Fruit fly (Drosophila melanogaster) whole organism, prepupa: ENCODE measurements around the gene hb.

ENCODE experiments used
- CG10669 ChIP-seq: fragments of 200-800 bp; sonication (Bioruptor generic); optimal IDR thresholded peaks from 3 replicates; lab custom pipeline; 2018; ENCODE audit warnings: missing biosample characterization, mild to moderate bottlenecking, missing genetic modification characterization, moderate library complexity
- CG11762 ChIP-seq: fragments of 200-800 bp; sonication (Bioruptor generic); optimal IDR thresholded peaks from 3 replicates; lab custom pipeline; 2016; ENCODE audit warnings: missing biosample characterization, missing genetic modification characterization; ENCODE audit not compliant: insufficient read depth
- CG15336 ChIP-seq: fragments of 200-800 bp; sonication (Bioruptor generic); IDR thresholded peaks from 2 replicates; pipeline ENCODE4 v1.3.6; 2022; ENCODE audit warnings: missing biosample characterization, missing genetic modification characterization
- CG1621 ChIP-seq: fragments of 200-800 bp; sonication (Bioruptor generic); optimal IDR thresholded peaks from 3 replicates; lab custom pipeline; 2018; ENCODE audit warnings: missing biosample characterization, mild to moderate bottlenecking, missing genetic modification characterization
- CG31627 ChIP-seq: fragments of 200-800 bp; sonication (Bioruptor generic); optimal IDR thresholded peaks from 3 replicates; lab custom pipeline; 2016; ENCODE audit warnings: missing biosample characterization, missing genetic modification characterization
- CG32006 ChIP-seq: fragments of 200-800 bp; sonication (Bioruptor generic); optimal IDR thresholded peaks from 3 replicates; lab custom pipeline; 2017; ENCODE audit warnings: missing biosample characterization, mild to moderate bottlenecking, missing genetic modification characterization
- CG34406 ChIP-seq: fragments of 200-800 bp; sonication (Bioruptor generic); optimal IDR thresholded peaks from 3 replicates; lab custom pipeline; 2016; ENCODE audit warnings: missing biosample characterization, missing genetic modification characterization
- CG4318 ChIP-seq: fragments of 200-800 bp; sonication (Bioruptor generic); optimal IDR thresholded peaks from 3 replicates; lab custom pipeline; 2017; ENCODE audit warnings: missing biosample characterization, mild to moderate bottlenecking, missing genetic modification characterization
- CG6792 ChIP-seq: fragments of 200-800 bp; sonication (Bioruptor generic); optimal IDR thresholded peaks from 3 replicates; lab custom pipeline; 2016; ENCODE audit warnings: missing biosample characterization, missing genetic modification characterization
- CG6808 ChIP-seq: fragments of 200-800 bp; sonication (Bioruptor generic); optimal IDR thresholded peaks from 3 replicates; lab custom pipeline; 2017; ENCODE audit warnings: missing biosample characterization, missing genetic modification characterization, mild to moderate bottlenecking, moderate library complexity, missing genetic modification reagents
- CG6854 ChIP-seq: fragments of 200-800 bp; sonication (Bioruptor generic); optimal IDR thresholded peaks from 2 replicates; lab custom pipeline; 2017; ENCODE audit warnings: missing biosample characterization, mild to moderate bottlenecking, missing genetic modification characterization
- CG8119 ChIP-seq: fragments of 200-800 bp; sonication (Bioruptor generic); IDR thresholded peaks from 3 replicates; pipeline ENCODE4 v1.3.6; 2022; ENCODE audit warnings: missing biosample characterization, missing genetic modification characterization
- CG9139 ChIP-seq: fragments of 200-800 bp; sonication (Bioruptor generic); optimal IDR thresholded peaks from 3 replicates; lab custom pipeline; 2017; ENCODE audit warnings: missing biosample characterization, mild to moderate bottlenecking, missing genetic modification characterization
- Eip75B ChIP-seq: fragments of 200-800 bp; sonication (Bioruptor generic); optimal IDR thresholded peaks from 3 replicates; lab custom pipeline; 2016; ENCODE audit warnings: missing biosample characterization, missing genetic modification characterization
- Eip78C ChIP-seq: fragments of 200-800 bp; sonication (Bioruptor generic); peaks from one replicate; lab custom pipeline; 2016; ENCODE audit warnings: missing biosample characterization, missing genetic modification characterization
- Eip93F ChIP-seq: fragments of 200-800 bp; sonication (Bioruptor generic); optimal IDR thresholded peaks from 2 replicates; lab custom pipeline; 2016; ENCODE audit warnings: missing biosample characterization, mild to moderate bottlenecking, missing genetic modification characterization
- Ets21C ChIP-seq: fragments of 200-800 bp; sonication (Bioruptor generic); optimal IDR thresholded peaks from 3 replicates; lab custom pipeline; 2016; ENCODE audit warnings: missing biosample characterization, missing genetic modification characterization
- Hr38 ChIP-seq: sonication (Bioruptor generic); optimal IDR thresholded peaks from 2 replicates; lab custom pipeline; 2016; ENCODE audit warnings: missing biosample characterization, missing genetic modification characterization
- Hr4 ChIP-seq: fragments of 200-800 bp; sonication (Bioruptor generic); optimal IDR thresholded peaks from 3 replicates; lab custom pipeline; 2016; ENCODE audit warnings: missing biosample characterization, missing genetic modification characterization
- Lpt ChIP-seq: fragments of 200-800 bp; sonication (Bioruptor generic); optimal IDR thresholded peaks from 3 replicates; lab custom pipeline; 2016; ENCODE audit warnings: missing biosample characterization, missing genetic modification characterization
- OdsH ChIP-seq: fragments of 200-800 bp; sonication (Bioruptor generic); optimal IDR thresholded peaks from 3 replicates; lab custom pipeline; 2016; ENCODE audit warnings: missing biosample characterization, missing genetic modification characterization
- Smox ChIP-seq: fragments of 200-800 bp; sonication (Bioruptor generic); optimal IDR thresholded peaks from 3 replicates; lab custom pipeline; 2016; ENCODE audit warnings: missing biosample characterization, missing genetic modification characterization
- Sox102F ChIP-seq: fragments of 200-800 bp; sonication (Bioruptor generic); optimal IDR thresholded peaks from 2 replicates; lab custom pipeline; 2016; ENCODE audit warnings: missing biosample characterization, mild to moderate bottlenecking, missing genetic modification characterization
- Sox14 ChIP-seq: fragments of 200-800 bp; sonication (Bioruptor generic); optimal IDR thresholded peaks from 3 replicates; lab custom pipeline; 2016; ENCODE audit warnings: missing biosample characterization, missing genetic modification characterization
- Sox15 ChIP-seq: fragments of 200-800 bp; sonication (Bioruptor generic); optimal IDR thresholded peaks from 3 replicates; lab custom pipeline; 2016; ENCODE audit warnings: missing biosample characterization, missing genetic modification characterization
- achi ChIP-seq: fragments of 200-800 bp; sonication (Bioruptor generic); optimal IDR thresholded peaks from 3 replicates; lab custom pipeline; 2016; ENCODE audit warnings: missing biosample characterization, missing genetic modification characterization
- acj6 ChIP-seq: fragments of 200-800 bp; sonication (Bioruptor generic); optimal IDR thresholded peaks from 3 replicates; lab custom pipeline; 2016; ENCODE audit warnings: missing biosample characterization, missing genetic modification characterization
- cyc ChIP-seq: fragments of 200-800 bp; sonication (Bioruptor generic); optimal IDR thresholded peaks from 3 replicates; lab custom pipeline; 2016; ENCODE audit warnings: missing biosample characterization, missing genetic modification characterization
- dsx ChIP-seq: fragments of 200-800 bp; optimal IDR thresholded peaks from 3 replicates; lab custom pipeline; 2019; ENCODE audit warnings: missing biosample characterization, mild to moderate bottlenecking, missing genetic modification characterization, moderate library complexity; ENCODE audit not compliant: poor library complexity, severe bottlenecking
- eg ChIP-seq: fragments of 200-800 bp; sonication (Bioruptor generic); IDR thresholded peaks from 3 replicates; pipeline ENCODE4 v1.3.6; 2022; ENCODE audit warnings: missing biosample characterization, missing genetic modification characterization
- esn ChIP-seq: fragments of 200-800 bp; sonication (Bioruptor generic); optimal IDR thresholded peaks from 2 replicates; lab custom pipeline; 2016; ENCODE audit warnings: missing biosample characterization, mild to moderate bottlenecking, missing genetic modification characterization, moderate library complexity
- fd85E ChIP-seq: fragments of 200-800 bp; sonication (Bioruptor generic); optimal IDR thresholded peaks from 3 replicates; lab custom pipeline; 2016; ENCODE audit warnings: missing biosample characterization, missing genetic modification characterization
- fkh ChIP-seq: fragments of 200-800 bp; sonication (Bioruptor generic); optimal IDR thresholded peaks from 3 replicates; lab custom pipeline; 2017; ENCODE audit warnings: missing biosample characterization, mild to moderate bottlenecking, missing genetic modification characterization, moderate library complexity
- net ChIP-seq: fragments of 200-800 bp; sonication (Bioruptor generic); optimal IDR thresholded peaks from 3 replicates; lab custom pipeline; 2016; ENCODE audit warnings: missing biosample characterization, missing genetic modification characterization
- pdm3 ChIP-seq: fragments of 200-800 bp; sonication (Bioruptor generic); optimal IDR thresholded peaks from 3 replicates; lab custom pipeline; 2016; ENCODE audit warnings: missing biosample characterization, missing genetic modification characterization
- ss ChIP-seq, 2 experiments: fragments of 200-800 bp; sonication (Bioruptor generic); optimal IDR thresholded peaks; 2 replicates in 1 of 2; 3 replicates in 1 of 2; lab custom pipeline; 2017 to 2018; ENCODE audit warnings: mild to moderate bottlenecking in 2 of 2, missing biosample characterization in 2 of 2, missing genetic modification characterization in 2 of 2, moderate library complexity in 1 of 2
- svp ChIP-seq: fragments of 200-800 bp; sonication (Bioruptor generic); peaks from one replicate; lab custom pipeline; 2016; ENCODE audit warnings: missing biosample characterization, missing genetic modification characterization
- topi ChIP-seq: fragments of 200-800 bp; sonication (Bioruptor generic); optimal IDR thresholded peaks from 3 replicates; lab custom pipeline; 2016; ENCODE audit warnings: missing biosample characterization, missing genetic modification characterization
- vri ChIP-seq: fragments of 200-800 bp; sonication (Bioruptor generic); optimal IDR thresholded peaks from 3 replicates; lab custom pipeline; 2016; ENCODE audit warnings: missing biosample characterization, mild to moderate bottlenecking, missing genetic modification characterization

hb gene

DNA sequence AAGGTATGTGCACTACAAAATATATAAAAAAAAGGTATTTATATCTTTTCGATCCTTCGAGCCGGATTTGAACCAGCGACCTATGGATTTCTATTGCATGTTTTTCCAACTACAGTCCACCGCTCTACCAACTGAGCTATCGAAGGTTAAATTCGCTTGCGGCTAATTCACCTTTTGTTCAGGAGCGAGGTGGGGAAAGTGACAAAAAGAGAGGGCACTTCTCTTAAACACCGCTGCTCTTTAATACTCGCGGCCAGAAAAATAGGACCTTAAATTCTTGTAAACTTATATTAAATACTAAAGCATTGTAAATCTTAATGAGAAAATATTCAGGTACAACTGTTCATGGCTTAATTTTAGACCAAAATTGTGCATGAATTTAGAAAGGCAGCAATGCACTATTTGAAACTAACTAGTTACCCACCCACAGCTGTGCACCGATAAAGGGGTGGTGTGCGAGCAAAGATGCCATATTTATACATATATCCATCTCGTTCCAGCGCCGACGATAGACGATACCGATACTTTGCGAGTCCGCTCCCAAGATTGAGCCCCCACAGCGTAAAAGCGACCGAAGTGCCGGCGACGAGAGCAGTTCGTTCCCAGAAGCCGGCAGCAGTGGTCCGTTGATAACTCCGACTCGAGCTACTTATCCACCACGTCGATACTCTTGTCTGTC is 28.5 kb downstream of the hb start (continued):
- TF ChIP-seq net (GFP tag; lab: Kevin White, UChicago) (peak; percentile 99), CG8119 (GFP tag; lab: Robert Waterston, UW) (peak; percentile 98), Lpt (GFP tag; lab: Kevin White, UChicago) (peak; percentile 98), topi (GFP tag; lab: Kevin White, UChicago) (peak; percentile 98), CG34406 (GFP tag; lab: Kevin White, UChicago) (peak; percentile 97), dsx (peak; percentile 97), CG9139 (GFP tag; lab: Kevin White, UChicago) (peak; percentile 97), Sox15 (GFP tag; lab: Kevin White, UChicago) (peak; percentile 93), Eip75B (GFP tag; lab: Kevin White, UChicago) (peak; percentile 98), vri (peak; percentile 98), CG15336 (GFP tag; lab: Robert Waterston, UW) (peak; percentile 99), Ets21C (GFP tag; lab: Kevin White, UChicago) (peak; percentile 94), CG4318 (peak; percentile 96), OdsH (GFP tag; lab: Kevin White, UChicago) (peak; percentile 98), CG1621 (tag; lab: Kevin White, UChicago) (peak; percentile 98), esn (peak; percentile 99), cyc (GFP tag; lab: Kevin White, UChicago) (peak; percentile 97), Eip78C (GFP tag; lab: Kevin White, UChicago) (peak; percentile 100), Hr38 (peak; percentile 64), CG6808 (GFP tag; lab: Kevin White, UChicago) (peak; percentile 96), Hr4 (peak; percentile 99), Sox102F (peak; percentile 98), achi (GFP tag; lab: Kevin White, UChicago) (peak; percentile 97), CG6792 (GFP tag; lab: Kevin White, UChicago) (peak; percentile 98), Eip93F (GFP tag; lab: Kevin White, UChicago) (peak; percentile 97), fkh (GFP tag; lab: Kevin White, UChicago) (peak; percentile 80), Sox14 (peak; percentile 98), svp (GFP tag; lab: Kevin White, UChicago) (peak; percentile 98), acj6 (peak; percentile 98), eg (peak; percentile 98), pdm3 (GFP tag; lab: Kevin White, UChicago) (peak; percentile 98), CG6854 (peak; percentile 94), CG10669 (GFP tag; lab: Kevin White, UChicago) (peak; percentile 98), ss (GFP tag; optimal IDR thresholded peaks at IDR 0.05; lab: Kevin White, UChicago) (peak; percentile 96 to 97), CG11762 (GFP tag; lab: Kevin White, UChicago) (peak; percentile 95), CG31627 (peak; percentile 97)

DNA sequence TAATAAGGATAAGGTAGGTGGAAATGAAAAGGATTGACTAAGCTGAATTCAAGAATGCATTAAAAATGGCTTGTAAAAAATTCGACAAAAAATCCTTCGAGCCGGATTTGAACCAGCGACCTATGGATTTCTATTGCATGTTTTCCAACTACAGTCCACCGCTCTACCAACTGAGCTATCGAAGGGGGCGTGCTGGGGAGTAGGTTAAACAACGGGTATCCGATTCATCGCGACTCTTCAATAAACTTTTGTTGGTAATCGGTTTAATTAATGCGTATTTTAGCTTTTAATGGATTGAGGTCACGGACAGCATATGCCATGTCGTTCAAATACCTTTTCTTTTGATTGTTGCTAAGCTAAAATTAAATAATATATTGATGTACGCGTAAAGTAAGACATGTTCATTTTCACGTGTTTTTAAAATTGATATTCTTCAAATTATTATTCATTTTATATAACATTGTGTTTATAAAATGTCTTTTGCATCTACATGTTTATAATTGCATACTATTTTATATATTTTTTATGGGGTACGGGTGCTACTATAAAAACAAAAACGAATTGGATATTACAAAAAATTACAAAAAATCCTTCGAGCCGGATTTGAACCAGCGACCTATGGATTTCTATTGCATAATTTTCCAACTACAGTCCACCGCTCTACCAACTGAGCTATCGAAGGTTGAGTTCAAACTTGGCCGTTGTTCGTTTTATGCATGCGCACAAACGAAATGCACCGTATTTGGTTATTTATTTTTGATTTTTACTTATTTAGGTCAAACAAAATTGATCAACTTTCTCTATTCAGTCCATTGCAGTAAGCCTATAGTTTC is 29.4 kb downstream of the hb start:
- TF ChIP-seq pdm3 (GFP tag; lab: Kevin White, UChicago) (no peak), CG11762 (GFP tag; lab: Kevin White, UChicago) (no peak), net (GFP tag; lab: Kevin White, UChicago) (no peak), Sox14 (no peak), svp (GFP tag; lab: Kevin White, UChicago) (peak; percentile 63), Eip78C (GFP tag; lab: Kevin White, UChicago) (peak; percentile 65), Eip75B (GFP tag; lab: Kevin White, UChicago) (no peak), vri (peak; percentile 81), Ets21C (GFP tag; lab: Kevin White, UChicago) (no peak), Eip93F (GFP tag; lab: Kevin White, UChicago) (peak; percentile 3), fd85E (GFP tag; lab: Kevin White, UChicago) (no peak), Smox (no peak), CG32006 (GFP tag; lab: Kevin White, UChicago) (no peak)
- TF ChIP-seq, all 60 proteins: peak for 4
